Fruit fly (Drosophila melanogaster): ENCODE data around the gene cher.

Gene cher

DNA sequence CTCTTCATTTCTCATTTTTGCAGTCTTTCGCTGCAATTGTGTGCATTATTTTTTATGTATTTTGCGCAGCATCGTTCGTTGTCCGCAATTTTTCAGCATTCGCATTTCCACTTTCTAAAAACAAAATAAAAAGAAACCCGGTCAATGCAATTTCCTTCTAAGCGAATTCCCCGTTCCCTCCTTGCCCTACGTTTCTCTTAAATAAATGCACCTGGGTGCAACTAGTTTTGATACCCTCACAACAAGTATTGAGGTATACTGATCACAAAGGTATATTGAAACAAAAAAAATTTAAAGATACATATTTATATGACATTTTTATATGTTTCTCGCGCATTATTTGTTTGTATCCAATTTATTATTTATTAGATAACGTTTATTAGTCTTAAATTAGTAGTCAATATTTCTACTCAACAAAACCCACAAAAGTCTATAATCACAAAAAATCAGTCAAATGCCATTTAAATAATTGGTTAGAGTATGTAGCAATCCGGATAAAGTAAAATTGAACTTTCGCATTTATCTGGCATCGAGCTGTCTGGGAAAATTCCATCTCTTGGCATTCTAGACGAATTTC lies 43.7 kb downstream of the cher start:
- TF ChIP-seq CG8478 (optimal IDR thresholded peaks at IDR 0.05) (no peak), CTCF (optimal IDR thresholded peaks at IDR 0.05) (no peak)

dm6 chr3R:17080666-17081358 lies 44.4 kb downstream of the cher start:
- no peak for TF ChIP-seq CG8478 (optimal IDR thresholded peaks at IDR 0.05)
- TF ChIP-seq CTCF (optimal IDR thresholded peaks at IDR 0.05) = no peak

DNA sequence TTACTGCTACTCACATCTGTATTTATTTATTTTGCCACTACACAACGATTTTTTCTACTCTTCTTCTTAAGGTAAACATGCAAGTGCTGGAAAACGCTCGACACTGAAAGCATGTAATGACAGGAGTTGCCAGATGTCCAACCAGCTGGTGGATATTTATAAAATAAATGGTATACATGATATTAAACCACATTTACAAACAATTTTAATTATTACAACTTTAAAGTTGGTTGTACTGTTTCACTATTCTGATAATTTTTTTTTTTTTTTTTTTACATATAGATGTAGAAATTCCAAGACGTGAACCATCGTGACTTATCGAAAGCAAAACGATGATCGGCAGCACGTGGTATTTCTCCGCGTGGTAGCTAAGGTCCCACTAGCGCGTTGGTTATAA lies 45.3 kb downstream of the cher start, which contains the start of the genes Keap1 and kuk:
Gene Keap1 (minus strand): TSS at position 87 of the 397 bp plus-strand sequence.
Gene kuk (plus strand): TSS at position 386 of the 397 bp plus-strand sequence.
- TF ChIP-seq CG8478 (optimal IDR thresholded peaks at IDR 0.05) = no peak
- peak in 1 of 2 experiments; percentile 54 for TF ChIP-seq CTCF (optimal IDR thresholded peaks at IDR 0.05)

DNA sequence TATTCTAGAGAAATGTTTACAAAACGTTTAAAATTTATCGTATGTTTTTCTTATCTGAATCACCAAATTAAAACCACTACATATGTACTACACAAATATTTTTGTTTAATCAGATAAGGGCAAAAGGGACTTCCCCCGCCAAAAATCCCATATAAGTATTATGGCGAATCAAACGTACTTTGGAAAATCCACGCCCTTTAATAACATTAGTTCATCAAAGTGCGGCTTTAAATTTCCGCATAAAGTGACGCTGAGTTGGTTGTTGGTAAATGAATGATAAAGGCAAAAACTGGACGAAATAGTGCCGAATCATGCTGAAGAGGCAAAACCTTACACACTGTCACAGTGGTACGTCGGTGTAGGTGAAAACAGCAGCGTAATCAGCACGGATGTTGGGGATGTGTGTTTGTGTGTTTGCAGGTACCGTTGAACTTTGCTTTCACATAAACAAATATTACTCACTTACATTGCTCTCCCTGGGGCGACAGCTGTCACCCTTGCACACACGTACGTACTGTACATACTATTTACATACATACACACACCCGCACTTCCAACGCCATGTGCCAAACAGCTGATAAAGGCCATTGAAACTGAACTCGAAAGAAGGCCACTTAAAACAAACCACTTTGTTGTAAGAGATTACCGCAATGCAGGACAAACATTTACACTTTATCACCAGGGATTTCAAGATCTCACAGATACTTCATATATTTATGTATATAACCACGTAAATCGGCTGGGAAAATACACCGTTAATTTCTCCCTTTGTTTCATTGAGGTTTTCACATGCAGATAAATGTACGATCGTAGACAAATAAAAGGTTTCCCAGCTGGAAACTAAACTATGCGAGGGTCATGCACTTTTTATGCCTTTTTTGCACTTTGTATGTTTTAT lies 46.0 kb downstream of the cher start:
- no peak for TF ChIP-seq CTCF (optimal IDR thresholded peaks at IDR 0.05)
- no peak for TF ChIP-seq CG8478 (optimal IDR thresholded peaks at IDR 0.05)

- TF ChIP-seq CG8478 (optimal IDR thresholded peaks at IDR 0.05) (no peak), CTCF (optimal IDR thresholded peaks at IDR 0.05) (peak in 1 of 2 experiments; percentile 8)
These were observed 47.2 kb downstream of the cher start for dm6 chr3R:17077968-17078417.

dm6 chr3R:17072526-17073114 lies 52.6 kb downstream of the cher start, which contains the start of the genes Ns1 and mRpS11:
TSS of gene Ns1 (minus strand) at chr3R:17072675.
TSS of gene mRpS11 (plus strand) at chr3R:17072732.
- TF ChIP-seq CG8478 (optimal IDR thresholded peaks at IDR 0.05) (no peak), CTCF (optimal IDR thresholded peaks at IDR 0.05) (peak; percentile 14 to 34)

DNA sequence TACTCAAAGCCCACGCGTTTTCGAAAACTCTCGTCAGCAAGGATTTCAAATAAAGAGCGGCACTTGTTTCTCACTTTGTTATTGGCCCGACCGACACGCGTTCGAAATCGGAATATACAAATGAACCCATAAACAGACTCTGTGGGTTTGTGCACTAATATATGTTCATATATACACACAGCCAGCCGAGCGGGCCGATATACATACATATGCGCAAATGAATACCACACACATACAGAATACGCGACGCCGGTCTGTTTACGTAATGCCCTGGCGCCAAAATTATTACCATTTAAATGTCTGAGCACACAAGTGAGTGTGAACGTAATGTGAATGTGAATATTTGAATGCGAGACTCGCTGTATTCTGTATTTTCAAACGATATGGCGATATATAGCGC lies 57.5 kb downstream of the cher start:
- TF ChIP-seq CG8478 (optimal IDR thresholded peaks at IDR 0.05) (no peak), CTCF (optimal IDR thresholded peaks at IDR 0.05) (no peak)

dm6 chr3R:17066828-17067430 lies 58.3 kb downstream of the cher start:
- no peak for TF ChIP-seq CG8478 (optimal IDR thresholded peaks at IDR 0.05)
- TF ChIP-seq CTCF (optimal IDR thresholded peaks at IDR 0.05) = no peak

- TF ChIP-seq CG8478 (optimal IDR thresholded peaks at IDR 0.05) (no peak), CTCF (optimal IDR thresholded peaks at IDR 0.05) (no peak)
These were observed 59.1 kb downstream of the cher start for dm6 chr3R:17066077-17066476.

dm6 chr3R:17065018-17065784 lies 60.0 kb downstream of the cher start:
- TF ChIP-seq CTCF (optimal IDR thresholded peaks at IDR 0.05) (no peak), CG8478 (optimal IDR thresholded peaks at IDR 0.05) (no peak)

- TF ChIP-seq CTCF (optimal IDR thresholded peaks at IDR 0.05) = no peak
- no peak for TF ChIP-seq CG8478 (optimal IDR thresholded peaks at IDR 0.05)
These were observed 61.4 kb downstream of the cher start for dm6 chr3R:17063763-17064162.

DNA sequence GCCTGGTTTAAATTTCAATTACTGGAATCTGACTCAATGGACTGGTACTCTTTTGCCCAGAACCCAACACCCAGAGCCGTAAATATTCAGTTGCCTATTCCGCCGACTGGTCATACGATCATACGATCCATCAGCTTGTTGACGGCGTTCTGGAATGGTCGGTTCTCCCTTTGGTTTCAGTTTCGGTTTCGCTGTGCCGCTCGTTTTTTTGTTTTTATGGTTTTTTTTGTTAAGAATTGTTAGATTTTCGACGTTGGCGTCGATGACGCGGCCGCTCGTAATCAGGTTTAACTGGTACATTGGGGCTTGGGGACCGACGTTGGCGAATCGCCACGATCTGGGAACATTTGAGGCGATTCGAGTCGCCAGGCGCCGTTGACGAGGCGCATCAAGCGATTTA lies 62.5 kb downstream of the cher start:
- no peak for TF ChIP-seq CTCF (optimal IDR thresholded peaks at IDR 0.05)
- TF ChIP-seq CG8478 (optimal IDR thresholded peaks at IDR 0.05) = no peak

DNA sequence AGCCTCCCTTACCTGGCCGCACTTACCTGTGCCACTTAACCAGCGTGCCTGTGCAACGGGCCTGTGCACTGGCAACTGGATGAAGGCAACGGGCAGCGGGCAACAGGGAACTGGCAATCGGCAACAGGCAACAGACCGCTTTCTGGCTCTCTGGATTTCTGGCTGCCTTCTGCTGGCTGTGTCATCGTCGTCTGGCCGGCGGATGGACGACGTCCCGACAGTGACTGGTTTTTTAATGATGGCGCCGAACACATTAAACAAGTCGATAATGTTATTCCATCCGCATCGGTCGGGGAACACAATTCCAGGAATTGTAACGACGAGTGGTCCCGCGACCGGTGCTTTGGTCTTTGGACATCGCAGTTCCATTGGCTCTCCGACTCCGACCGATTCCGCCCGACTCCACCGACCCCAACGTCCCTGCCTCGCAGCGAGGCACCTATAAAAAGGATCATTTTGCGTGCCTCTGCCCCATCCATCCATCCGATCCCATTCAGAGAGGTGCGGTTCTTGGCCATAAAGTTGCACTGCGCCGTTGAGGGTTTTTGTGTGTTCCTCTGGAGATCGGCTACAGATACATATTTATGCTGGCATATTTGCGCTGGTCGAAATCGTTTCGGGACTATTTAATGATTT lies 63.3 kb downstream of the cher start:
- TF ChIP-seq CG8478 (optimal IDR thresholded peaks at IDR 0.05) (no peak), CTCF (optimal IDR thresholded peaks at IDR 0.05) (no peak)

Measured in S2 (cell line).